Fruit fly (Drosophila melanogaster) whole organism, embryonic: ENCODE measurements around the gene Bro.

Experiments
- CG13296 ChIP-seq: fragments of 200-800 bp; sonication (Bioruptor generic); optimal IDR thresholded peaks from 3 replicates; lab custom pipeline; 2018; ENCODE audit warnings: missing biosample characterization, mild to moderate bottlenecking, missing genetic modification characterization
- CG17612 ChIP-seq: fragments of 200-800 bp; sonication (Bioruptor generic); IDR thresholded peaks from 2 replicates; pipeline ENCODE4 v1.3.6; 2022; ENCODE audit warnings: missing biosample characterization, missing genetic modification characterization
- CG4404 ChIP-seq: fragments of 200-800 bp; sonication (Bioruptor generic); IDR thresholded peaks from 2 replicates; pipeline ENCODE4 v1.3.6; 2022; ENCODE audit warnings: missing biosample characterization, missing genetic modification characterization
- CG4730 ChIP-seq: fragments of 200-800 bp; sonication (Bioruptor generic); IDR thresholded peaks from 2 replicates; pipeline ENCODE4 v1.3.6; 2022; ENCODE audit warnings: missing biosample characterization, missing genetic modification characterization
- D19A ChIP-seq: fragments of 200-800 bp; optimal IDR thresholded peaks from 3 replicates; lab custom pipeline; 2019; ENCODE audit warnings: missing biosample characterization, mild to moderate bottlenecking, missing genetic modification characterization, moderate library complexity
- NFAT ChIP-seq: fragments of 200-800 bp; sonication (Bioruptor generic); IDR thresholded peaks from 2 replicates; pipeline ENCODE4 v1.3.6; 2022; ENCODE audit warnings: missing biosample characterization, missing genetic modification characterization
- Sry-β ChIP-seq: fragments of 200-800 bp; sonication (Bioruptor generic); optimal IDR thresholded peaks from 2 replicates; lab custom pipeline; 2018; ENCODE audit warnings: missing biosample characterization, mild to moderate bottlenecking, missing genetic modification characterization, moderate library complexity
- TFAM ChIP-seq: fragments of 200-800 bp; sonication (Bioruptor generic); optimal IDR thresholded peaks from 2 replicates; lab custom pipeline; 2017; ENCODE audit warnings: missing biosample characterization, missing genetic modification characterization, inconsistent platforms
- caup ChIP-seq: fragments of 200-800 bp; sonication (Bioruptor generic); optimal IDR thresholded peaks from 3 replicates; lab custom pipeline; 2017; ENCODE audit warnings: missing biosample characterization, mild to moderate bottlenecking, missing genetic modification characterization, moderate library complexity; ENCODE audit not compliant: severe bottlenecking
- rib ChIP-seq: fragments of 200-800 bp; sonication (Bioruptor generic); IDR thresholded peaks from 2 replicates; pipeline ENCODE4 v1.3.6; 2022; ENCODE audit warnings: missing biosample characterization, missing genetic modification characterization

DNA sequence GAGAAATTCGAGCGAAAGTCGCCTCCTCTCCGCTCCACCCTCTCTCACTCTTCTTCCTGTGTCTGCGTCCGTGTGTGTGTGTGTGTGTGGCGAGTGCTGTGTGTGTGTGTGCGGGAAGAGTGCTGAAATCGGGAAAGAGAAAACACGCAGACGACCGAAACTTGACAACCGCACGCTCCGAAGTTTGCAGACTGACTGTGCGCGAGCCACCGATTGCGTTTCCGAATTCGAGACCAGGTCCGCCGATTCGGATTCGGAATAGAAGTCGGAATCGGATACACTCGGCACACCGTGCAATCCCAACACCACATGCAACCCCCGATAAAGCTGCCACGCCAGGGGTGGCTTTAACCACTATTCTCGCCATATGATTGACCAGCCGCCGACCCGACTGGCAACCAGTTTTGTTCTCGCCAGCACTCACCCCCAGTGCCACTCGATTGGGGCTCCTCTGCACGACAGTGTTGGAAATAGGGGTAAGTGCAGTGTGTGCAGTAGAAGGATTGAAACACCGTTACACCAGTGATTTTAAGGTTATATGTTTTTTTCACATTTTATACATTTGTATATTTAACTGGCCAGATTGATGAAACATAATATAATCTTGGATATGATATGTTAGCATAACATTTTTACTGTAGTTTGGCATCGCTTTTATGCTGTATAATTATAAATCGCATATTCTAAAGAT is 19.3 kb upstream of the Bro start, which contains the start of gene CG13928:
- TF ChIP-seq CG17612 (GFP tag; lab: Robert Waterston, UW) = no peak
- TF ChIP-seq caup (GFP tag; lab: Kevin White, UChicago) = no peak
- no peak for TF ChIP-seq TFAM (GFP tag; lab: Kevin White, UChicago)
- TF ChIP-seq D19A = no peak
- no peak for TF ChIP-seq CG13296 (GFP tag; lab: Kevin White, UChicago)
- no peak for TF ChIP-seq CG4730 (GFP tag; lab: Robert Waterston, UW)
- TF ChIP-seq NFAT = 0 out of 2 replicates have a peak, but pooled peaks have one; percentile 36
- TF ChIP-seq rib (GFP tag; lab: Robert Waterston, UW) = no peak
- TF ChIP-seq Sry-β (GFP tag; lab: Kevin White, UChicago) = no peak
- TF ChIP-seq CG4404 = no peak
